Fruit fly (Drosophila melanogaster): ENCODE data around the gene Nedd8.

The Nedd8 gene

dm6 chr2L:18966214-18966556 lies 14.5 kb upstream of the Nedd8 start (continued):
- TF ChIP-seq eve (GFP tag; optimal IDR thresholded peaks at IDR 0.05) (no peak), CG14710 (tag; optimal IDR thresholded peaks at IDR 0.05) (peak; percentile 47), croc (GFP tag; conservative IDR thresholded peaks at IDR 0.05) (peak; percentile 56)

- peak; percentile 70 for TF ChIP-seq sd (tag; optimal IDR thresholded peaks at IDR 0.05)
- peak; percentile 43 for TF ChIP-seq fd3F (GFP tag; optimal IDR thresholded peaks at IDR 0.05)
- TF ChIP-seq CG2712 (tag; optimal IDR thresholded peaks at IDR 0.05): peak; percentile 42
- TF ChIP-seq tgo (GFP tag; IDR thresholded peaks at IDR 0.05): peak; percentile 52; the same call in 2 of the 3 replicates
- no peak for TF ChIP-seq hth (optimal IDR thresholded peaks at IDR 0.05)
- TF ChIP-seq CG6254 (GFP tag; optimal IDR thresholded peaks at IDR 0.05): no peak
- TF ChIP-seq ap (GFP tag; IDR thresholded peaks at IDR 0.05): no peak
- peak; percentile 45 for TF ChIP-seq unpg (GFP tag; optimal IDR thresholded peaks at IDR 0.05)
- TF ChIP-seq CG32767 (GFP tag; IDR thresholded peaks at IDR 0.05): 0 out of 2 replicates have a peak, but pooled peaks have one; percentile 32
- peak; percentile 24 for TF ChIP-seq bcd (GFP tag; optimal IDR thresholded peaks at IDR 0.05)
- TF ChIP-seq sug (tag; optimal IDR thresholded peaks at IDR 0.05): no peak
- 0 out of 2 replicates have a peak, but pooled peaks have one; percentile 5 for TF ChIP-seq gsb (GFP tag; IDR thresholded peaks at IDR 0.05)
- peak; percentile 98 for TF ChIP-seq D19B (GFP tag; optimal IDR thresholded peaks at IDR 0.05)
- TF ChIP-seq Sox102F (GFP tag; optimal IDR thresholded peaks at IDR 0.05): peak; percentile 15
- TF ChIP-seq CG6854 (GFP tag; optimal IDR thresholded peaks at IDR 0.05): peak; percentile 4
- no peak for TF ChIP-seq CG6813 (GFP tag; optimal IDR thresholded peaks at IDR 0.05)
- TF ChIP-seq chm (GFP tag; IDR thresholded peaks at IDR 0.05): peak; percentile 22; the same call in 1 of the 2 replicates
- TF ChIP-seq CG10366 (GFP tag; IDR thresholded peaks at IDR 0.05): 0 out of 2 replicates have a peak, but pooled peaks have one; percentile 12
- no peak for TF ChIP-seq mld (GFP tag; IDR thresholded peaks at IDR 0.05; ENCODE audit: partially characterized antibody)
- peak; percentile 72 for TF ChIP-seq CG15011 (GFP tag; optimal IDR thresholded peaks at IDR 0.05)
- peak; percentile 84 for TF ChIP-seq mirr (GFP tag; optimal IDR thresholded peaks at IDR 0.05)
- peak; percentile 60; the same call in 2 of the 3 replicates for TF ChIP-seq CG11695 (GFP tag; IDR thresholded peaks at IDR 0.05)
- peak; percentile 21 for TF ChIP-seq CG10979 (tag; optimal IDR thresholded peaks at IDR 0.05)
- TF ChIP-seq CG6791 (GFP tag; IDR thresholded peaks at IDR 0.05; ENCODE audit: partially characterized antibody): no peak
- TF ChIP-seq dmrt11E (tag; optimal IDR thresholded peaks at IDR 0.05): peak; percentile 16
- TF ChIP-seq gem (tag; optimal IDR thresholded peaks at IDR 0.05): peak; percentile 64
- peak; percentile 28; the same call in 1 of the 2 replicates for TF ChIP-seq CG7372 (GFP tag; IDR thresholded peaks at IDR 0.05)
- TF ChIP-seq E2f1 (GFP tag; IDR thresholded peaks at IDR 0.05): peak; percentile 8; the same call in 1 of the 2 replicates
- peak; percentile 6 for TF ChIP-seq B-H2 (GFP tag; optimal IDR thresholded peaks at IDR 0.05)
- TF ChIP-seq klu (GFP tag; IDR thresholded peaks at IDR 0.05): 0 out of 2 replicates have a peak, but pooled peaks have one; percentile 6
- peak; percentile 21 for TF ChIP-seq D19A (tag; optimal IDR thresholded peaks at IDR 0.05)
- peak; percentile 61 for TF ChIP-seq CG18599 (GFP tag; optimal IDR thresholded peaks at IDR 0.05)
- TF ChIP-seq Mrtf (GFP tag; IDR thresholded peaks at IDR 0.05): no peak
- TF ChIP-seq CG14014 (GFP tag; IDR thresholded peaks at IDR 0.05): peak; percentile 25
- TF ChIP-seq CG12219 (GFP tag; optimal IDR thresholded peaks at IDR 0.05): peak; percentile 14
- TF ChIP-seq CG6272 (GFP tag; IDR thresholded peaks at IDR 0.05): 0 out of 2 replicates have a peak, but pooled peaks have one; percentile 11
- TF ChIP-seq CG12769 (tag; optimal IDR thresholded peaks at IDR 0.05): peak; percentile 51
- TF ChIP-seq CG4404 (GFP tag; IDR thresholded peaks at IDR 0.05): peak; percentile 16; the same call in 1 of the 2 replicates
- peak; percentile 77 for TF ChIP-seq CG3281 (GFP tag; optimal IDR thresholded peaks at IDR 0.05)
- no peak for TF ChIP-seq aop (GFP tag; IDR thresholded peaks at IDR 0.05)
- TF ChIP-seq crp (GFP tag; optimal IDR thresholded peaks at IDR 0.05): peak in 1 of 2 experiments; percentile 5
- TF ChIP-seq CG10147 (GFP tag; optimal IDR thresholded peaks at IDR 0.05): peak; percentile 63
- TF ChIP-seq scrt (GFP tag; optimal IDR thresholded peaks at IDR 0.05): peak; percentile 46
Measured at dm6 chr2L:18965367-18966213, 14.0 kb upstream of the Nedd8 start.

All from whole organism, embryonic.